Worm (Caenorhabditis elegans): Measurements from ENCODE around the gene mdt-22.

The mdt-22 gene

ce11 chrII:10294262-10294661 is 6.8 kb upstream of the mdt-22 start (continued):
- TF ChIP-seq hlh-17 (GFP tag; optimal IDR thresholded peaks at IDR 0.05; ENCODE audit: borderline replicate concordance) (no peak), hpl-2 (GFP tag; optimal IDR thresholded peaks at IDR 0.05) (no peak), pag-3 (tag; optimal IDR thresholded peaks at IDR 0.05; ENCODE audit: borderline replicate concordance, insufficient read depth) (no peak), ztf-4 (tag; optimal IDR thresholded peaks at IDR 0.05) (no peak), unc-130 (tag; optimal IDR thresholded peaks at IDR 0.05) (no peak), egl-27 (tag; optimal IDR thresholded peaks at IDR 0.05) (no peak), dpl-1 (GFP tag; optimal IDR thresholded peaks at IDR 0.05) (peak in 1 of 3 experiments; percentile 17), nhr-19 (GFP tag; conservative IDR thresholded peaks at IDR 0.05) (peak; percentile 32; the same call in 1 of the 2 replicates), C34B4.2 (tag; optimal IDR thresholded peaks at IDR 0.05) (no peak), dsc-1 (tag; optimal IDR thresholded peaks at IDR 0.05) (no peak), sup-37 (GFP tag; optimal IDR thresholded peaks at IDR 0.05) (no peak), zip-4 (GFP tag; optimal IDR thresholded peaks at IDR 0.05) (no peak), nhr-20 (tag; optimal IDR thresholded peaks at IDR 0.05) (peak; percentile 77), nhr-71 (tag; optimal IDR thresholded peaks at IDR 0.05) (peak; percentile 71), egl-13 (tag; optimal IDR thresholded peaks at IDR 0.05) (no peak), nhr-77 (tag; optimal IDR thresholded peaks at IDR 0.05) (no peak), unc-98 (GFP tag; IDR thresholded peaks at IDR 0.05) (no peak), lin-35 (GFP tag; optimal IDR thresholded peaks at IDR 0.05) (peak in 1 of 2 experiments; percentile 66)

ce11 chrII:10300082-10300749 is 800 bp upstream of the mdt-22 start, which contains the start of gene nep-26:
nep-26 (minus strand) TSS chrII:10300132.
- TF ChIP-seq dpl-1 (GFP tag; optimal IDR thresholded peaks at IDR 0.05) = peak in 1 of 3 experiments; percentile 11
- TF ChIP-seq lin-14 (GFP tag; optimal IDR thresholded peaks at IDR 0.05) = peak; percentile 81
- TF ChIP-seq lin-15B (tag; optimal IDR thresholded peaks at IDR 0.05) = no peak
- TF ChIP-seq dsc-1 (tag; optimal IDR thresholded peaks at IDR 0.05) = peak; percentile 71
- peak in 1 of 2 experiments; percentile 39 for TF ChIP-seq efl-1 (optimal IDR thresholded peaks at IDR 0.05)
- no peak for TF ChIP-seq efl-1 (GFP tag; optimal IDR thresholded peaks at IDR 0.05 in 1 of 2)
- TF ChIP-seq xbp-1 (tag; optimal IDR thresholded peaks at IDR 0.05) = peak; percentile 52
- TF ChIP-seq snu-23 (GFP tag; optimal IDR thresholded peaks at IDR 0.05) = peak; percentile 51
- TF ChIP-seq lir-3 (tag; optimal IDR thresholded peaks at IDR 0.05; ENCODE audit: poor library complexity) = peak; percentile 41
- TF ChIP-seq nhr-47 (tag; optimal IDR thresholded peaks at IDR 0.05) = peak; percentile 30
- no peak for TF ChIP-seq grh-1 (GFP tag; IDR thresholded peaks at IDR 0.05)
- TF ChIP-seq lin-35 (GFP tag; optimal IDR thresholded peaks at IDR 0.05) = peak in 1 of 2 experiments; percentile 9
- peak; percentile 41 for TF ChIP-seq tbx-2 (tag; optimal IDR thresholded peaks at IDR 0.05)
- TF ChIP-seq nhr-71 (tag; optimal IDR thresholded peaks at IDR 0.05) = peak; percentile 90
- peak; percentile 77 for TF ChIP-seq ztf-4 (tag; optimal IDR thresholded peaks at IDR 0.05)
- peak; percentile 21 to 40 for TF ChIP-seq lsy-2 (tag; optimal IDR thresholded peaks at IDR 0.05)
- peak; percentile 24 for TF ChIP-seq lin-13 (GFP tag; optimal IDR thresholded peaks at IDR 0.05)
- peak; percentile 85 for TF ChIP-seq rnt-1 (tag; optimal IDR thresholded peaks at IDR 0.05)
- TF ChIP-seq nhr-84 (tag; optimal IDR thresholded peaks at IDR 0.05) = no peak
- TF ChIP-seq nhr-19 (GFP tag; conservative IDR thresholded peaks at IDR 0.05) = peak; percentile 78
- TF ChIP-seq mdl-1 (tag; optimal IDR thresholded peaks at IDR 0.05) = peak in 1 of 2 experiments; percentile 63
- peak; percentile 37 for TF ChIP-seq swsn-7 (tag; optimal IDR thresholded peaks at IDR 0.05)
- TF ChIP-seq fkh-10 (GFP tag; optimal IDR thresholded peaks at IDR 0.05) = no peak
- no peak for TF ChIP-seq zag-1 (tag; optimal IDR thresholded peaks at IDR 0.05)
- TF ChIP-seq lin-39 (tag; optimal IDR thresholded peaks at IDR 0.05) = peak; percentile 80
- no peak for TF ChIP-seq sox-4 (tag; optimal IDR thresholded peaks at IDR 0.05)
- peak; percentile 66 for TF ChIP-seq nhr-20 (tag; optimal IDR thresholded peaks at IDR 0.05)
- peak; percentile 64 for TF ChIP-seq unc-130 (tag; optimal IDR thresholded peaks at IDR 0.05)
- no peak for TF ChIP-seq elt-3 (tag; optimal IDR thresholded peaks at IDR 0.05)
- TF ChIP-seq nhr-11 (tag; optimal IDR thresholded peaks at IDR 0.05) = peak; percentile 6

Data from whole organism, L1 larva.